Worm (Caenorhabditis elegans) whole organism, L4 larva: ENCODE data around the gene ptr-6.

Source experiments
- F10B5.3 ChIP-seq: sonication (generic microtip); optimal IDR thresholded peaks from 2 replicates; lab custom pipeline; 2016; ENCODE audit warnings: mild to moderate bottlenecking, missing genetic modification characterization, missing compliant biosample characterization
- F49E8.2 ChIP-seq: sonication (generic microtip); optimal IDR thresholded peaks from 2 replicates; lab custom pipeline; 2016; ENCODE audit warnings: missing compliant biosample characterization, mild to moderate bottlenecking, missing genetic modification characterization, borderline replicate concordance
- R02D3.7 ChIP-seq: fragments of 150-350 bp; sonication (generic microtip); optimal IDR thresholded peaks from 3 replicates; lab custom pipeline; 2014; ENCODE audit warnings: missing biosample characterization, missing genetic modification characterization
- Y48G9A.11 ChIP-seq: fragments of 200-800 bp; sonication (Bioruptor generic); IDR thresholded peaks from 2 replicates; pipeline ENCODE4 v1.3.6; 2022; ENCODE audit warnings: missing genetic modification reagents, missing genetic modification characterization, missing compliant biosample characterization
- Y75B8A.6 ChIP-seq: fragments of 200-800 bp; sonication (Bioruptor generic); IDR thresholded peaks from 2 replicates; pipeline ENCODE4 v1.3.6; 2022; ENCODE audit warnings: missing genetic modification reagents, missing genetic modification characterization, missing compliant biosample characterization
- aha-1 ChIP-seq: fragments of 150-350 bp; peaks from one replicate; lab custom pipeline; 2014; ENCODE audit warnings: missing biosample characterization, missing genetic modification characterization
- ceh-20 ChIP-seq: fragments of 200-800 bp; sonication (Bioruptor generic); IDR thresholded peaks from 2 replicates; pipeline ENCODE4 v1.3.6; 2022; ENCODE audit warnings: missing genetic modification reagents, missing genetic modification characterization, missing compliant biosample characterization
- ceh-32 ChIP-seq: sonication (generic microtip); optimal IDR thresholded peaks from 2 replicates; lab custom pipeline; 2016; ENCODE audit warnings: mild to moderate bottlenecking, missing genetic modification characterization, missing compliant biosample characterization; ENCODE audit not compliant: poor library complexity
- ceh-62 ChIP-seq: sonication (generic microtip); optimal IDR thresholded peaks from 2 replicates; lab custom pipeline; 2017; ENCODE audit warnings: missing biosample characterization, missing genetic modification characterization
- daf-16 ChIP-seq, 3 experiments: sonication (generic microtip); optimal IDR thresholded peaks; 2 replicates each; lab custom pipeline; 2016 to 2017; ENCODE audit warnings: missing genetic modification characterization in 3 of 3, missing genetic modification reagents in 3 of 3, mild to moderate bottlenecking in 2 of 3, missing compliant biosample characterization in 2 of 3, missing biosample characterization in 1 of 3, moderate library complexity in 1 of 3
- daf-8 ChIP-seq: fragments of 200-800 bp; sonication (Bioruptor generic); IDR thresholded peaks from 2 replicates; pipeline ENCODE4 v1.3.6; 2022; ENCODE audit warnings: missing genetic modification characterization, missing compliant biosample characterization
- dpl-1 ChIP-seq: fragments of 150-350 bp; optimal IDR thresholded peaks from 2 replicates; lab custom pipeline; 2014; ENCODE audit warnings: missing biosample characterization, missing genetic modification reagents, missing genetic modification characterization
- duxl-1 ChIP-seq: sonication (generic microtip); optimal IDR thresholded peaks from 2 replicates; lab custom pipeline; 2016; ENCODE audit warnings: mild to moderate bottlenecking, missing genetic modification characterization, moderate library complexity, missing compliant biosample characterization; ENCODE audit not compliant: poor library complexity
- dve-1 ChIP-seq: sonication (generic microtip); optimal IDR thresholded peaks from 2 replicates; lab custom pipeline; 2017; ENCODE audit warnings: antibody characterized with exemption, mild to moderate bottlenecking, missing genetic modification characterization, missing compliant biosample characterization; ENCODE audit not compliant: insufficient read depth
- egl-27 ChIP-seq: sonication (generic microtip); optimal IDR thresholded peaks from 3 replicates; lab custom pipeline; 2017; ENCODE audit warnings: missing biosample characterization, missing genetic modification reagents, missing genetic modification characterization
- fos-1 ChIP-seq: fragments of 150-350 bp; optimal IDR thresholded peaks from 2 replicates; lab custom pipeline; 2014; ENCODE audit warnings: missing biosample characterization, missing genetic modification characterization
- gei-8 ChIP-seq: fragments of 200-800 bp; sonication (Bioruptor generic); optimal IDR thresholded peaks from 2 replicates; lab custom pipeline; 2018; ENCODE audit warnings: mild to moderate bottlenecking, missing genetic modification characterization, missing compliant biosample characterization
- hmg-1.1 ChIP-seq: fragments of 200-800 bp; sonication (Bioruptor generic); IDR thresholded peaks from 2 replicates; pipeline ENCODE4 v1.3.6; 2022; ENCODE audit warnings: missing genetic modification reagents, missing genetic modification characterization, missing compliant biosample characterization
- lin-13 ChIP-seq: fragments of 150-350 bp; optimal IDR thresholded peaks from 2 replicates; lab custom pipeline; 2014; ENCODE audit warnings: missing biosample characterization, missing genetic modification reagents, missing genetic modification characterization
- lir-3 ChIP-seq: sonication (generic microtip); optimal IDR thresholded peaks from 2 replicates; lab custom pipeline; 2016; ENCODE audit warnings: mild to moderate bottlenecking, missing genetic modification characterization, missing compliant biosample characterization
- lsy-2 ChIP-seq, 2 experiments: fragments of 150-350 bp in 1 of 2; sonication (generic microtip) in 1 of 2; optimal IDR thresholded peaks; 2 replicates each; lab custom pipeline; 2014 to 2017; ENCODE audit warnings: missing biosample characterization in 2 of 2, missing genetic modification characterization in 2 of 2
- madf-5 ChIP-seq, 2 experiments: fragments of 200-800 bp; sonication (Bioruptor generic); IDR thresholded peaks; 2 replicates each; pipeline ENCODE4 v1.3.6; 2022; ENCODE audit warnings: missing compliant biosample characterization in 2 of 2, missing genetic modification characterization in 2 of 2
- madf-9 ChIP-seq: fragments of 200-800 bp; sonication (Bioruptor generic); conservative IDR thresholded peaks from 2 replicates; pipeline ENCODE4 v1.3.6; 2022; ENCODE audit warnings: missing genetic modification reagents, missing genetic modification characterization, missing compliant biosample characterization
- mdl-1 ChIP-seq, 2 experiments: fragments of 150-350 bp in 1 of 2; sonication (generic microtip) in 1 of 2; optimal IDR thresholded peaks; 2 replicates each; lab custom pipeline; 2014 to 2017; ENCODE audit warnings: missing biosample characterization in 2 of 2, missing genetic modification characterization in 2 of 2
- nhr-28 ChIP-seq: fragments of 150-350 bp; optimal IDR thresholded peaks from 2 replicates; lab custom pipeline; 2014; ENCODE audit warnings: missing biosample characterization, missing genetic modification characterization
- nhr-41 ChIP-seq: fragments of 200-800 bp; sonication (Bioruptor generic); IDR thresholded peaks from 2 replicates; pipeline ENCODE4 v1.3.6; 2022; ENCODE audit warnings: missing genetic modification reagents, missing genetic modification characterization, missing compliant biosample characterization
- nhr-48 ChIP-seq: sonication (generic microtip); optimal IDR thresholded peaks from 2 replicates; lab custom pipeline; 2016; ENCODE audit warnings: mild to moderate bottlenecking, missing genetic modification characterization, missing compliant biosample characterization
- nhr-76 ChIP-seq: fragments of 150-350 bp; optimal IDR thresholded peaks from 2 replicates; lab custom pipeline; 2014; ENCODE audit warnings: missing biosample characterization, missing genetic modification characterization
- php-3 ChIP-seq: fragments of 200-800 bp; sonication (Bioruptor generic); IDR thresholded peaks from 2 replicates; pipeline ENCODE4 v1.3.6; 2022; ENCODE audit warnings: missing genetic modification reagents, missing genetic modification characterization, missing compliant biosample characterization
- pqm-1 ChIP-seq: sonication (generic microtip); optimal IDR thresholded peaks from 2 replicates; lab custom pipeline; 2017; ENCODE audit warnings: missing biosample characterization, missing genetic modification characterization
- saeg-2 ChIP-seq: fragments of 200-800 bp; sonication (Bioruptor generic); IDR thresholded peaks from 2 replicates; pipeline ENCODE4 v1.3.6; 2022; ENCODE audit warnings: missing genetic modification reagents, missing genetic modification characterization, missing compliant biosample characterization
- snpc-1.2 ChIP-seq: fragments of 200-800 bp; sonication (Bioruptor generic); IDR thresholded peaks from 2 replicates; pipeline ENCODE4 v1.3.6; 2022; ENCODE audit warnings: missing genetic modification reagents, missing genetic modification characterization, missing compliant biosample characterization
- snpc-4 ChIP-seq: fragments of 150-350 bp; optimal IDR thresholded peaks from 2 replicates; lab custom pipeline; 2014; ENCODE audit warnings: missing biosample characterization, missing genetic modification characterization
- tag-97 ChIP-seq: fragments of 200-800 bp; sonication (Bioruptor generic); IDR thresholded peaks from 2 replicates; pipeline ENCODE4 v1.3.6; 2022; ENCODE audit warnings: missing genetic modification characterization, missing compliant biosample characterization
- unc-62 ChIP-seq, 3 experiments: fragments of 150-350 bp in 1 of 3; sonication (generic microtip); optimal IDR thresholded peaks in 2 of 3; peaks in 1 of 3; 1 replicate in 1 of 3; 2 replicates in 2 of 3; lab custom pipeline; 2014 to 2017; ENCODE audit warnings: missing biosample characterization in 3 of 3, missing genetic modification characterization in 3 of 3, missing genetic modification reagents in 3 of 3, missing genotype in 1 of 3
- vab-7 ChIP-seq: fragments of 200-800 bp; sonication (Bioruptor generic); IDR thresholded peaks from 2 replicates; pipeline ENCODE4 v1.3.6; 2022; ENCODE audit warnings: missing genetic modification reagents, missing genetic modification characterization, missing compliant biosample characterization
- zip-11 ChIP-seq: fragments of 200-800 bp; sonication (Bioruptor generic); IDR thresholded peaks from 2 replicates; pipeline ENCODE4 v1.3.6; 2022; ENCODE audit warnings: missing genetic modification characterization, missing compliant biosample characterization
- zip-2 ChIP-seq: fragments of 150-350 bp; optimal IDR thresholded peaks from 2 replicates; lab custom pipeline; 2014; ENCODE audit warnings: missing biosample characterization, missing genetic modification characterization

ptr-6 gene

ce11 chrII:5292226-5292752 lies 45.7 kb upstream of the ptr-6 start, which contains the start of gene ZK622.4 (continued):
- TF ChIP-seq ceh-20 (0 out of 2 replicates have a peak, but pooled peaks have one; percentile 30), fos-1 (tag; lab: Kevin White, UChicago) (no peak), madf-5 (GFP tag; IDR thresholded peaks at IDR 0.05; lab: Robert Waterston, UW) (peak; percentile 41 to 80; a peak in 1 of 4 replicates), duxl-1 (peak; percentile 50), F49E8.2 (tag; lab: Kevin White, UChicago) (peak; percentile 59), php-3 (GFP tag; lab: Robert Waterston, UW) (0 out of 2 replicates have a peak, but pooled peaks have one; percentile 14), nhr-28 (tag; lab: Kevin White, UChicago) (peak; percentile 36), daf-8 (GFP tag; lab: Robert Waterston, UW) (no peak), dpl-1 (GFP tag; lab: Kevin White, UChicago) (peak; percentile 40), gei-8 (GFP tag; lab: Kevin White, UChicago) (peak; percentile 80), snpc-1.2 (peak; percentile 78), aha-1 (tag; lab: Kevin White, UChicago) (no peak), madf-9 (GFP tag; lab: Robert Waterston, UW) (peak; percentile 29; the same call in 1 of the 2 replicates), tag-97 (no peak), snpc-4 (no peak), nhr-41 (GFP tag; lab: Robert Waterston, UW) (0 out of 2 replicates have a peak, but pooled peaks have one; percentile 15), F10B5.3 (tag; lab: Kevin White, UChicago) (no peak), lin-13 (GFP tag; lab: Kevin White, UChicago) (peak; percentile 33)

ce11 chrII:5291051-5291450 lies 44.4 kb upstream of the ptr-6 start:
- TF ChIP-seq hmg-1.1 (GFP tag; lab: Robert Waterston, UW) (0 out of 2 replicates have a peak, but pooled peaks have one; percentile 6), ceh-62 (tag; lab: Kevin White, UChicago) (no peak), zip-11 (GFP tag; lab: Robert Waterston, UW) (no peak), lsy-2 (tag; optimal IDR thresholded peaks at IDR 0.05; lab: Kevin White, UChicago) (no peak), pqm-1 (tag; lab: Kevin White, UChicago) (no peak), zip-2 (tag; lab: Kevin White, UChicago) (no peak), nhr-76 (tag; lab: Kevin White, UChicago) (no peak), daf-8 (GFP tag; lab: Robert Waterston, UW) (no peak), mdl-1 (tag; optimal IDR thresholded peaks at IDR 0.05; lab: Kevin White, UChicago) (no peak), dpl-1 (GFP tag; lab: Kevin White, UChicago) (no peak), lir-3 (tag; lab: Kevin White, UChicago) (no peak), aha-1 (tag; lab: Kevin White, UChicago) (peak; percentile 57), R02D3.7 (no peak), Y75B8A.6 (no peak), egl-27 (tag; lab: Kevin White, UChicago) (no peak)

ce11 chrII:5289142-5289541 lies 42.5 kb upstream of the ptr-6 start, which contains the start of gene ZK622.5:
Gene ZK622.5, plus strand, starts transcription at chrII:5289442.
- TF ChIP-seq dve-1 (tag; lab: Kevin White, UChicago) (peak; percentile 25), vab-7 (GFP tag; lab: Robert Waterston, UW) (no peak)

- TF ChIP-seq ceh-32 (tag; lab: Kevin White, UChicago) (no peak), daf-16 (GFP tag; optimal IDR thresholded peaks at IDR 0.05; lab: Kevin White, UChicago) (no peak), daf-16 (tag; optimal IDR thresholded peaks at IDR 0.05; lab: Kevin White, UChicago) (no peak), saeg-2 (GFP tag; lab: Robert Waterston, UW) (no peak), nhr-48 (tag; lab: Kevin White, UChicago) (no peak), Y48G9A.11 (GFP tag; lab: Robert Waterston, UW) (no peak), unc-62 (GFP tag; optimal IDR thresholded peaks at IDR 0.05 in 1 of 2; lab: Kevin White, UChicago) (peak in 1 of 2 experiments; percentile 20), unc-62 (tag; optimal IDR thresholded peaks at IDR 0.05; lab: Kevin White, UChicago) (no peak)
Measured at ce11 chrII:5285029-5285428, 38.4 kb upstream of the ptr-6 start, which contains the start of gene gur-5. Gene gur-5, plus strand, starts transcription at chrII:5285329.
